Worm (Caenorhabditis elegans) whole organism, early embryonic: ENCODE measurements around the gene clec-266.

Experiments
- F13C5.2 ChIP-seq: sonication (generic microtip); optimal IDR thresholded peaks from 2 replicates; lab custom pipeline; 2017; ENCODE audit warnings: mild to moderate bottlenecking, missing genetic modification characterization, inconsistent platforms, missing compliant biosample characterization
- ama-1 ChIP-seq: fragments of 150-350 bp; optimal IDR thresholded peaks from 2 replicates; lab custom pipeline; 2014
- flt-1 ChIP-seq: fragments of 200-800 bp; sonication (Bioruptor generic); IDR thresholded peaks from 2 replicates; pipeline ENCODE4 v1.3.6; 2022; ENCODE audit warnings: missing genetic modification characterization, missing compliant biosample characterization
- hmbx-1 ChIP-seq: sonication (generic microtip); optimal IDR thresholded peaks from 2 replicates; lab custom pipeline; 2016; ENCODE audit warnings: mild to moderate bottlenecking, missing genetic modification characterization, missing compliant biosample characterization
- hmg-4 ChIP-seq: fragments of 200-800 bp; sonication (Bioruptor generic); optimal IDR thresholded peaks from 2 replicates; lab custom pipeline; 2018; ENCODE audit warnings: mild to moderate bottlenecking, missing genetic modification characterization, missing compliant biosample characterization
- hnd-1 ChIP-seq: sonication (generic microtip); optimal IDR thresholded peaks from 2 replicates; lab custom pipeline; 2016; ENCODE audit warnings: missing genetic modification characterization, missing compliant biosample characterization
- tra-4 ChIP-seq: sonication (generic microtip); optimal IDR thresholded peaks from 2 replicates; lab custom pipeline; 2017; ENCODE audit warnings: missing genetic modification characterization, missing compliant biosample characterization

DNA sequence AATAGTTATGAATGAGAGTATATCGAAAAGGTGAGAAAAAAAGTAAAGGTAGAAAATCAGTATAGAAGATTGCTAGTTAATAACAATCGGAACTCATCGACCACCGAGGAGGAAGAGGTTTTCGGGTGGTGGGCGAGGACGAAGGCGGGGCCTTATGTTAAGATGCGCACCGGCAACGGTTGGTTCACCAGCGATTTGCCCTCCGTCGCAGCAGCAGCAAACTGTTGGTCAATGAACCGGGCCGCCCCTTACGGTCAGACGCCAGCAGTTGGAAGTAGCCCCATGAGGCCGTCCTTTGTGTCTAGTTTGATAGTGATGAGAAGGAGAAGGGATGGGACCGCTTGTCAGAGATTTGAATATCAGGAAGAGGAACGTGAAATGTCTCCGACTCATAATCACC lies 46.2 kb upstream of the clec-266 start, which contains the start of gene nhr-137:
- no peak for TF ChIP-seq flt-1
- TF ChIP-seq F13C5.2: no peak
- no peak for TF ChIP-seq ama-1 (lab: Kevin White, UChicago)
- TF ChIP-seq hnd-1 (tag; lab: Kevin White, UChicago): no peak
- no peak for TF ChIP-seq tra-4 (tag; lab: Kevin White, UChicago)
- no peak for TF ChIP-seq hmbx-1
- no peak for TF ChIP-seq hmg-4
